Worm (Caenorhabditis elegans): Measurements from ENCODE around the gene nape-1.

- TF ChIP-seq nhr-76 (tag; optimal IDR thresholded peaks at IDR 0.05), result no peak
- TF ChIP-seq pha-4 (tag; optimal IDR thresholded peaks at IDR 0.05), result no peak
- peak; percentile 46 for TF ChIP-seq lin-13 (tag; optimal IDR thresholded peaks at IDR 0.05)
- TF ChIP-seq nhr-2 (tag; optimal IDR thresholded peaks at IDR 0.05), result no peak
- TF ChIP-seq nhr-12 (tag; optimal IDR thresholded peaks at IDR 0.05), result no peak
- TF ChIP-seq mep-1 (tag; optimal IDR thresholded peaks at IDR 0.05), result peak; percentile 57
- no peak for TF ChIP-seq elt-3 (tag; optimal IDR thresholded peaks at IDR 0.05)
- no peak for TF ChIP-seq lin-32 (GFP tag; optimal IDR thresholded peaks at IDR 0.05)
- no peak for TF ChIP-seq snpc-4 (tag; optimal IDR thresholded peaks at IDR 0.05)
- no peak for TF ChIP-seq M03D4.4 (tag; optimal IDR thresholded peaks at IDR 0.05)
- TF ChIP-seq ztf-11 (tag; optimal IDR thresholded peaks at IDR 0.05), result no peak
- TF ChIP-seq elt-1 (tag; optimal IDR thresholded peaks at IDR 0.05; ENCODE audit: borderline replicate concordance, insufficient read depth), result no peak
These were observed 46.0 kb downstream of the nape-1 start, which contains the start of the genes taf-6.2 and Y37E11AL.3 for ce11 chrIV:3694638-3695037.

All from whole organism, mixed stage, embryonic.